Fruit fly (Drosophila melanogaster): ENCODE results near the gene HisRS.

HisRS gene

dm6 chrX:18533308-18533707 lies 18.1 kb downstream of the HisRS start (continued):
- peak; percentile 47 for TF ChIP-seq bab2 (GFP tag; optimal IDR thresholded peaks at IDR 0.05)
- TF ChIP-seq grau (tag; optimal IDR thresholded peaks at IDR 0.05) = peak; percentile 52
- TF ChIP-seq CG12391 (tag; optimal IDR thresholded peaks at IDR 0.05) = peak; percentile 42
- no peak for TF ChIP-seq vnd (GFP tag; IDR thresholded peaks at IDR 0.05; ENCODE audit: partially characterized antibody)
- TF ChIP-seq pb (GFP tag; optimal IDR thresholded peaks at IDR 0.05) = peak; percentile 24
- peak; percentile 41 for TF ChIP-seq Hr3 (GFP tag; optimal IDR thresholded peaks at IDR 0.05)
- TF ChIP-seq CG12236 (GFP tag; optimal IDR thresholded peaks at IDR 0.05) = no peak
- peak; percentile 4 for TF ChIP-seq Ets97D (GFP tag; optimal IDR thresholded peaks at IDR 0.05)
- no peak; the same call in none of the 2 replicates for TF ChIP-seq Ptx1 (GFP tag; IDR thresholded peaks at IDR 0.05)
- peak; percentile 20 for TF ChIP-seq chn (GFP tag; optimal IDR thresholded peaks at IDR 0.05)
- no peak for TF ChIP-seq Nf-YC (tag; optimal IDR thresholded peaks at IDR 0.05)
- TF ChIP-seq CG13296 (GFP tag; optimal IDR thresholded peaks at IDR 0.05) = no peak
- TF ChIP-seq CG8388 (GFP tag; optimal IDR thresholded peaks at IDR 0.05) = peak; percentile 52
- peak; percentile 56 for TF ChIP-seq dmrt99B (tag; optimal IDR thresholded peaks at IDR 0.05)
- TF ChIP-seq CG31441 (GFP tag; IDR thresholded peaks at IDR 0.05) = 0 out of 2 replicates have a peak, but pooled peaks have one; percentile 37
- no peak for TF ChIP-seq Nf-YA (GFP tag; IDR thresholded peaks at IDR 0.05)
- peak; percentile 29 for TF ChIP-seq kay (GFP tag; optimal IDR thresholded peaks at IDR 0.05)
- TF ChIP-seq CG14710 (tag; optimal IDR thresholded peaks at IDR 0.05) = peak; percentile 14
- peak; percentile 65 for TF ChIP-seq Ssrp (tag; optimal IDR thresholded peaks at IDR 0.05)
- TF ChIP-seq exex (tag; optimal IDR thresholded peaks at IDR 0.05) = no peak
- TF ChIP-seq row (GFP tag; IDR thresholded peaks at IDR 0.05) = peak; percentile 53
- TF ChIP-seq slou (GFP tag; optimal IDR thresholded peaks at IDR 0.05) = peak; percentile 22
- peak; percentile 55 for TF ChIP-seq CG18262 (tag; optimal IDR thresholded peaks at IDR 0.05)
- 0 out of 2 replicates have a peak, but pooled peaks have one; percentile 18 for TF ChIP-seq CG3847 (GFP tag; IDR thresholded peaks at IDR 0.05)
- TF ChIP-seq D19A (tag; optimal IDR thresholded peaks at IDR 0.05) = peak; percentile 18
- peak; percentile 80 for TF ChIP-seq Med (GFP tag)

dm6 chrX:18534393-18534792 lies 19.2 kb downstream of the HisRS start:
- TF ChIP-seq TFAM (GFP tag; optimal IDR thresholded peaks at IDR 0.05) = no peak
- peak; percentile 85 for TF ChIP-seq Adf1 (GFP tag; IDR thresholded peaks at IDR 0.05)
- TF ChIP-seq seq (GFP tag; IDR thresholded peaks at IDR 0.05) = peak; percentile 33; the same call in 1 of the 2 replicates
- 0 out of 2 replicates have a peak, but pooled peaks have one; percentile 22 for TF ChIP-seq tna (GFP tag; IDR thresholded peaks at IDR 0.05; ENCODE audit: partially characterized antibody)
- no peak for TF ChIP-seq D19B (GFP tag; optimal IDR thresholded peaks at IDR 0.05)
- peak; percentile 45; the same call in 1 of the 2 replicates for TF ChIP-seq Nf-YA (GFP tag; IDR thresholded peaks at IDR 0.05)
- TF ChIP-seq Nf-YB (GFP tag; optimal IDR thresholded peaks at IDR 0.05) = peak; percentile 97
- TF ChIP-seq her (GFP tag; optimal IDR thresholded peaks at IDR 0.05) = no peak
- TF ChIP-seq CG14014 (GFP tag; IDR thresholded peaks at IDR 0.05) = no peak
- 0 out of 3 replicates have a peak, but pooled peaks have one; percentile 14 for TF ChIP-seq Doc3 (GFP tag; IDR thresholded peaks at IDR 0.05; ENCODE audit: partially characterized antibody)
- no peak for TF ChIP-seq gcm (GFP tag; optimal IDR thresholded peaks at IDR 0.05)
- TF ChIP-seq Fer1 (GFP tag; optimal IDR thresholded peaks at IDR 0.05) = peak; percentile 37
- TF ChIP-seq inv (GFP tag; IDR thresholded peaks at IDR 0.05; ENCODE audit: partially characterized antibody) = peak; percentile 14; the same call in 1 of the 2 replicates
- TF ChIP-seq HLH4C (GFP tag; IDR thresholded peaks at IDR 0.05; ENCODE audit: partially characterized antibody) = peak; percentile 27; the same call in 1 of the 3 replicates
- no peak for TF ChIP-seq Hmr (GFP tag; optimal IDR thresholded peaks at IDR 0.05)
- peak; percentile 73 for TF ChIP-seq Jarid2 (GFP tag; optimal IDR thresholded peaks at IDR 0.05)
- TF ChIP-seq unc-4 (GFP tag; IDR thresholded peaks at IDR 0.05; ENCODE audit: partially characterized antibody) = 0 out of 2 replicates have a peak, but pooled peaks have one; percentile 32
- peak; percentile 38 for TF ChIP-seq nom (GFP tag; optimal IDR thresholded peaks at IDR 0.05)
- TF ChIP-seq lab (GFP tag; optimal IDR thresholded peaks at IDR 0.05) = peak; percentile 26
- TF ChIP-seq luna (GFP tag; optimal IDR thresholded peaks at IDR 0.05) = no peak
- TF ChIP-seq gsb (GFP tag; IDR thresholded peaks at IDR 0.05) = no peak
- TF ChIP-seq Med (GFP tag) = peak; percentile 76
- TF ChIP-seq nerfin-1 (tag; optimal IDR thresholded peaks at IDR 0.05) = peak; percentile 23
- TF ChIP-seq kah (GFP tag; optimal IDR thresholded peaks at IDR 0.05) = peak; percentile 24
- TF ChIP-seq CG17385 (GFP tag; optimal IDR thresholded peaks at IDR 0.05) = peak; percentile 88
- TF ChIP-seq CG1832 (GFP tag; optimal IDR thresholded peaks at IDR 0.05) = peak; percentile 45
